Worm (Caenorhabditis elegans): Measurements from ENCODE around the gene C04C3.14.

- no peak for TF ChIP-seq ztf-23 (GFP tag; IDR thresholded peaks at IDR 0.05)
- TF ChIP-seq klf-2 (GFP tag; conservative IDR thresholded peaks at IDR 0.05), result no peak
These were observed 5.3 kb downstream of the C04C3.14 start for ce11 chrIV:3400941-3401340.

Data from whole organism, midembryonic.